Fruit fly (Drosophila melanogaster): ENCODE measurements around the gene CG15283.

The CG15283 gene

dm6 chr2L:14478864-14479263 lies 28.1 kb upstream of the CG15283 start:
- TF ChIP-seq CG34406 (GFP tag; optimal IDR thresholded peaks at IDR 0.05) (no peak), eg (GFP tag; IDR thresholded peaks at IDR 0.05) (no peak), Ets21C (GFP tag; optimal IDR thresholded peaks at IDR 0.05) (no peak), Eip93F (GFP tag; optimal IDR thresholded peaks at IDR 0.05) (no peak), Gug (GFP tag; IDR thresholded peaks at IDR 0.05) (no peak), topi (GFP tag; optimal IDR thresholded peaks at IDR 0.05) (no peak), Smox (GFP tag; optimal IDR thresholded peaks at IDR 0.05) (no peak), CG3919 (GFP tag; optimal IDR thresholded peaks at IDR 0.05) (no peak), pdm3 (GFP tag; optimal IDR thresholded peaks at IDR 0.05) (no peak), CG3032 (tag; optimal IDR thresholded peaks at IDR 0.05) (no peak), OdsH (GFP tag; optimal IDR thresholded peaks at IDR 0.05) (no peak), CG8319 (GFP tag; optimal IDR thresholded peaks at IDR 0.05) (no peak), CG11902 (GFP tag; optimal IDR thresholded peaks at IDR 0.05) (no peak), Hr38 (GFP tag; optimal IDR thresholded peaks at IDR 0.05) (no peak)

- TF ChIP-seq eg (GFP tag; IDR thresholded peaks at IDR 0.05) (no peak), ss (GFP tag; optimal IDR thresholded peaks at IDR 0.05) (peak in 1 of 2 experiments; percentile 2), CG32006 (GFP tag; optimal IDR thresholded peaks at IDR 0.05) (no peak), CG11294 (GFP tag; IDR thresholded peaks at IDR 0.05) (no peak), cyc (GFP tag; optimal IDR thresholded peaks at IDR 0.05) (no peak), Eip78C (GFP tag) (peak; percentile 8), dsx (GFP tag; optimal IDR thresholded peaks at IDR 0.05; ENCODE audit: poor library complexity, severe bottlenecking) (peak; percentile 28), lz (GFP tag; optimal IDR thresholded peaks at IDR 0.05) (no peak), Ets21C (GFP tag; optimal IDR thresholded peaks at IDR 0.05) (no peak), dac (GFP tag; optimal IDR thresholded peaks at IDR 0.05) (no peak), Hr4 (GFP tag; optimal IDR thresholded peaks at IDR 0.05) (no peak), Sox15 (GFP tag; optimal IDR thresholded peaks at IDR 0.05) (no peak), pdm3 (GFP tag; optimal IDR thresholded peaks at IDR 0.05) (no peak), topi (GFP tag; optimal IDR thresholded peaks at IDR 0.05) (no peak), achi (GFP tag; optimal IDR thresholded peaks at IDR 0.05) (no peak), Ets96B (tag; optimal IDR thresholded peaks at IDR 0.05) (no peak), Hr38 (GFP tag; optimal IDR thresholded peaks at IDR 0.05) (no peak), CG31627 (GFP tag; optimal IDR thresholded peaks at IDR 0.05) (no peak), CG6792 (GFP tag; optimal IDR thresholded peaks at IDR 0.05) (no peak), Hr39 (GFP tag; optimal IDR thresholded peaks at IDR 0.05) (no peak), Gug (GFP tag; IDR thresholded peaks at IDR 0.05) (no peak), Sox102F (GFP tag; optimal IDR thresholded peaks at IDR 0.05) (no peak), CG4318 (GFP tag; optimal IDR thresholded peaks at IDR 0.05) (no peak), Sox14 (GFP tag; optimal IDR thresholded peaks at IDR 0.05) (no peak)
Observed at dm6 chr2L:14477464-14478239, 26.9 kb upstream of the CG15283 start.

dm6 chr2L:14476501-14477067 lies 25.9 kb upstream of the CG15283 start:
- TF ChIP-seq net (GFP tag; optimal IDR thresholded peaks at IDR 0.05) (no peak), CG8632 (GFP tag; optimal IDR thresholded peaks at IDR 0.05) (no peak), svp (GFP tag) (peak; percentile 64)

dm6 chr2L:14474987-14475386 lies 24.3 kb upstream of the CG15283 start:
- TF ChIP-seq Gug (GFP tag; IDR thresholded peaks at IDR 0.05): peak; percentile 34; the same call in 1 of the 2 replicates
- peak; percentile 27 for TF ChIP-seq CG8319 (GFP tag; optimal IDR thresholded peaks at IDR 0.05)
- TF ChIP-seq Eip78C (GFP tag): peak; percentile 77
- no peak for TF ChIP-seq Eip93F (GFP tag; optimal IDR thresholded peaks at IDR 0.05)
- TF ChIP-seq Ets96B (tag; optimal IDR thresholded peaks at IDR 0.05): no peak
- peak; percentile 21 for TF ChIP-seq Sox14 (GFP tag; optimal IDR thresholded peaks at IDR 0.05)
- TF ChIP-seq CG31627 (GFP tag; optimal IDR thresholded peaks at IDR 0.05): peak; percentile 17
- no peak for TF ChIP-seq CG3919 (GFP tag; optimal IDR thresholded peaks at IDR 0.05)
- peak; percentile 33 to 69 for TF ChIP-seq salr (GFP tag; optimal IDR thresholded peaks at IDR 0.05)
- TF ChIP-seq dac (GFP tag; optimal IDR thresholded peaks at IDR 0.05): peak; percentile 39
- peak; percentile 38 for TF ChIP-seq Smox (GFP tag; optimal IDR thresholded peaks at IDR 0.05)
- TF ChIP-seq acj6 (GFP tag; optimal IDR thresholded peaks at IDR 0.05): peak; percentile 66
- no peak for TF ChIP-seq ss (GFP tag; optimal IDR thresholded peaks at IDR 0.05)
- TF ChIP-seq fd59A (GFP tag; optimal IDR thresholded peaks at IDR 0.05): peak; percentile 65
- TF ChIP-seq Lpt (GFP tag; optimal IDR thresholded peaks at IDR 0.05): peak; percentile 59
- peak; percentile 75 for TF ChIP-seq CG6808 (GFP tag; optimal IDR thresholded peaks at IDR 0.05)
- TF ChIP-seq spab (GFP tag; optimal IDR thresholded peaks at IDR 0.05): peak; percentile 70
- peak; percentile 49 for TF ChIP-seq Sox102F (GFP tag; optimal IDR thresholded peaks at IDR 0.05)
- peak; percentile 85 for TF ChIP-seq CG32006 (GFP tag; optimal IDR thresholded peaks at IDR 0.05)
- TF ChIP-seq Ets21C (GFP tag; optimal IDR thresholded peaks at IDR 0.05): no peak
- TF ChIP-seq CG3032 (tag; optimal IDR thresholded peaks at IDR 0.05): peak; percentile 77
- TF ChIP-seq CG7368 (GFP tag; optimal IDR thresholded peaks at IDR 0.05): no peak
- peak; percentile 89 for TF ChIP-seq CG15336 (GFP tag; IDR thresholded peaks at IDR 0.05)
- peak; percentile 29; the same call in 1 of the 2 replicates for TF ChIP-seq CG11294 (GFP tag; IDR thresholded peaks at IDR 0.05)

All from whole organism, prepupa.